Fruit fly (Drosophila melanogaster): ENCODE results near the gene CG7215.

Gene CG7215

DNA sequence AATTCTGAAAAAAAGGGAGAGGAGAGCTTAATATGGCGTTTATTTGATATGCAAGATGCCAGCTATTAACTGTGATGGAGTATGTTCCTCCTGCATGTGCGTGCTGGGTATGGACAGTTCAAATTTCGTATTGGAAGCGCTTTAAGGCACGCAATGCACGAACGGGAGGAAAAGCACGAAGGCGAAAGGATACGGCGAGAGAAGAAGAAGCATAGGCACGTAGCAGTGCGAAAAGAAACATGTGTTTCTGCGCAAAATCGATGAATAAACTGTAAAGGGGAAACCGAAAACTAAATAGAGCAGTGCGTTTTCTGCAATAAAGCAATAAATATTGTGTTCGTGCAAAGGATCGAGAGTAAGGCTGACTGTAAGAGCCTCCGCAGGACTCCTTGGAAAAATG lies 48.8 kb upstream of the CG7215 start, which contains the start of gene CG14314:
Gene CG14314, plus strand, starts transcription at position 243 of the 400 bp plus-strand sequence.
- TF ChIP-seq onecut (GFP tag; IDR thresholded peaks at IDR 0.05) (peak; percentile 93), BEAF-32 (GFP tag; optimal IDR thresholded peaks at IDR 0.05) (peak; percentile 30), unc-4 (GFP tag; IDR thresholded peaks at IDR 0.05; ENCODE audit: partially characterized antibody) (peak; percentile 16; the same call in 1 of the 2 replicates), ewg (GFP tag; optimal IDR thresholded peaks at IDR 0.05) (peak; percentile 92), Usf (GFP tag; optimal IDR thresholded peaks at IDR 0.05) (no peak), PHDP (tag; optimal IDR thresholded peaks at IDR 0.05) (no peak), crp (GFP tag; optimal IDR thresholded peaks at IDR 0.05) (no peak), E2f2 (GFP tag; IDR thresholded peaks at IDR 0.05) (peak; percentile 14), CG17385 (GFP tag; optimal IDR thresholded peaks at IDR 0.05) (peak; percentile 53), nerfin-2 (GFP tag; IDR thresholded peaks at IDR 0.05; ENCODE audit: partially characterized antibody) (0 out of 2 replicates have a peak, but pooled peaks have one; percentile 34), MBD-R2 (GFP tag; IDR thresholded peaks at IDR 0.05) (0 out of 2 replicates have a peak, but pooled peaks have one; percentile 36), Dp (GFP tag; optimal IDR thresholded peaks at IDR 0.05) (peak; percentile 36), inv (GFP tag; IDR thresholded peaks at IDR 0.05; ENCODE audit: partially characterized antibody) (peak; percentile 39; the same call in 1 of the 2 replicates), CG6813 (GFP tag; optimal IDR thresholded peaks at IDR 0.05) (no peak), Ets65A (GFP tag) (peak; percentile 95), MESR4 (GFP tag; optimal IDR thresholded peaks at IDR 0.05) (peak; percentile 10), usp (GFP tag; optimal IDR thresholded peaks at IDR 0.05) (no peak), stc (GFP tag; IDR thresholded peaks at IDR 0.05) (no peak), CG7357 (GFP tag; IDR thresholded peaks at IDR 0.05) (no peak), pzg (GFP tag; optimal IDR thresholded peaks at IDR 0.05) (peak; percentile 1), Bgb (GFP tag; IDR thresholded peaks at IDR 0.05; ENCODE audit: partially characterized antibody) (peak; percentile 56; the same call in 1 of the 2 replicates), gcm2 (GFP tag; optimal IDR thresholded peaks at IDR 0.05) (no peak), amos (GFP tag; IDR thresholded peaks at IDR 0.05; ENCODE audit: partially characterized antibody) (peak; percentile 67; the same call in 1 of the 2 replicates), CG12219 (GFP tag; optimal IDR thresholded peaks at IDR 0.05) (no peak), Rfx (GFP tag; IDR thresholded peaks at IDR 0.05) (no peak), ara (GFP tag; IDR thresholded peaks at IDR 0.05) (0 out of 2 replicates have a peak, but pooled peaks have one; percentile 12), CG1602 (GFP tag; optimal IDR thresholded peaks at IDR 0.05) (no peak)

DNA sequence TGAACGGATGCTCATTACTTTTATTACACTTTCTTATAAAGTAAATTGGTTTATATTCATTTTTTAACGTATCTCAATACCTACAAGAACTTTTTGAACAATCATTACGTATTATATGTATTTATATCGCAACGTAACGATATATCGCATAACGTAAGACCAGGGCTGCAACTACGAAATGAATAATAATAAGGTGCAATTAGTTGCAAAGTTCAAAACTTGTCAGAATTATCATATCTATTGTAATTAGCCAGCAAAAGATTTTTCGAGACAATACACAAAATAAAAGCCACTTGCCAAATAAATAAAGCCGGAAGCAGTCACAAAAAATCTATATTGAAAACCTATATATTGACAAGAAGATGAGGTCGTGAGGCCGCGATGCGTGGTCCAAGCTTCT lies 48.2 kb upstream of the CG7215 start:
- TF ChIP-seq Chrac-16 (GFP tag; optimal IDR thresholded peaks at IDR 0.05) (peak; percentile 48), Camta (GFP tag; optimal IDR thresholded peaks at IDR 0.05) (peak; percentile 28), Ets97D (GFP tag; optimal IDR thresholded peaks at IDR 0.05) (peak; percentile 50), vfl (GFP tag; optimal IDR thresholded peaks at IDR 0.05) (peak; percentile 15), CG7839 (tag; optimal IDR thresholded peaks at IDR 0.05) (peak; percentile 40), chinmo (GFP tag; IDR thresholded peaks at IDR 0.05; ENCODE audit: partially characterized antibody) (peak; percentile 58; the same call in 1 of the 4 replicates), fd96Cb (tag; optimal IDR thresholded peaks at IDR 0.05) (peak; percentile 3), CG30020 (tag; optimal IDR thresholded peaks at IDR 0.05) (no peak), Hr3 (GFP tag; optimal IDR thresholded peaks at IDR 0.05) (peak; percentile 1), sna (GFP tag; IDR thresholded peaks at IDR 0.05; ENCODE audit: partially characterized antibody) (peak; percentile 86), Dip3 (GFP tag; optimal IDR thresholded peaks at IDR 0.05) (peak; percentile 40), unc-4 (GFP tag; IDR thresholded peaks at IDR 0.05; ENCODE audit: partially characterized antibody) (peak; percentile 87), chif (GFP tag; optimal IDR thresholded peaks at IDR 0.05) (peak in 1 of 2 experiments; percentile 19), CG18599 (GFP tag; optimal IDR thresholded peaks at IDR 0.05) (peak; percentile 7), Opbp (GFP tag; IDR thresholded peaks at IDR 0.05; ENCODE audit: partially characterized antibody) (peak; percentile 52; the same call in 2 of the 3 replicates), CG14014 (GFP tag; IDR thresholded peaks at IDR 0.05) (peak; percentile 48; the same call in 1 of the 2 replicates), bbx (GFP tag; IDR thresholded peaks at IDR 0.05; ENCODE audit: partially characterized antibody) (peak; percentile 46), CG5245 (GFP tag; optimal IDR thresholded peaks at IDR 0.05) (no peak), HmgZ (tag; optimal IDR thresholded peaks at IDR 0.05) (peak; percentile 46), Hr51 (GFP tag; optimal IDR thresholded peaks at IDR 0.05) (peak in 1 of 2 experiments; percentile 19), CG1529 (GFP tag; optimal IDR thresholded peaks at IDR 0.05) (no peak), CG30403 (GFP tag; optimal IDR thresholded peaks at IDR 0.05) (peak; percentile 59), CG12744 (GFP tag; optimal IDR thresholded peaks at IDR 0.05) (no peak)
